Worm (Caenorhabditis elegans): ENCODE data around the gene Y57A10A.4.

- TF ChIP-seq hmbx-1 (tag; optimal IDR thresholded peaks at IDR 0.05) (no peak), hnd-1 (tag; optimal IDR thresholded peaks at IDR 0.05) (no peak), sea-1 (GFP tag; conservative IDR thresholded peaks at IDR 0.05) (no peak), ama-1 (optimal IDR thresholded peaks at IDR 0.05) (no peak), pes-1 (GFP tag; IDR thresholded peaks at IDR 0.05) (no peak), tbx-11 (GFP tag; IDR thresholded peaks at IDR 0.05) (no peak), tbx-37 (GFP tag; conservative IDR thresholded peaks at IDR 0.05) (no peak), flt-1 (GFP tag; IDR thresholded peaks at IDR 0.05) (peak; percentile 24; the same call in 1 of the 2 replicates), B0310.2 (tag; optimal IDR thresholded peaks at IDR 0.05) (peak; percentile 33), F13C5.2 (tag; optimal IDR thresholded peaks at IDR 0.05) (peak; percentile 73), hmg-4 (GFP tag; optimal IDR thresholded peaks at IDR 0.05) (peak; percentile 46), aly-1 (tag; optimal IDR thresholded peaks at IDR 0.05) (no peak)
Observed at ce11 chrII:12102365-12102764, 49.4 kb upstream of the Y57A10A.4 start.

Data from whole organism, early embryonic.